Fruit fly (Drosophila melanogaster) whole organism, embryonic: ENCODE results near the gene Trm1.

Experiments
- Ada2b ChIP-seq: fragments of 200-800 bp; sonication (Bioruptor generic); IDR thresholded peaks from 2 replicates; pipeline ENCODE4 v1.3.6; 2022; ENCODE audit warnings: missing biosample characterization, missing genetic modification characterization
- Asciz ChIP-seq: fragments of 200-800 bp; sonication (Bioruptor generic); optimal IDR thresholded peaks from 2 replicates; lab custom pipeline; 2017; ENCODE audit warnings: missing biosample characterization, mild to moderate bottlenecking, missing genetic modification characterization, missing genetic modification reagents
- CG10274 ChIP-seq: fragments of 200-800 bp; sonication (Bioruptor generic); optimal IDR thresholded peaks from 3 replicates; lab custom pipeline; 2017; ENCODE audit warnings: missing biosample characterization, mild to moderate bottlenecking, missing genetic modification characterization
- CG11093 ChIP-seq: fragments of 200-800 bp; sonication (Bioruptor generic); IDR thresholded peaks from 3 replicates; pipeline ENCODE4 v1.3.6; 2022; ENCODE audit warnings: missing biosample characterization, missing genetic modification characterization
- CG11247 ChIP-seq: fragments of 200-800 bp; sonication (Bioruptor generic); IDR thresholded peaks from 2 replicates; pipeline ENCODE4 v1.3.6; 2022; ENCODE audit warnings: missing biosample characterization, missing genetic modification characterization
- CG11398 ChIP-seq: fragments of 200-800 bp; sonication (Bioruptor generic); optimal IDR thresholded peaks from 2 replicates; lab custom pipeline; 2016; ENCODE audit warnings: missing biosample characterization, missing genetic modification characterization
- CG12104 ChIP-seq: fragments of 200-800 bp; sonication (Bioruptor generic); optimal IDR thresholded peaks from 3 replicates; lab custom pipeline; 2016; ENCODE audit warnings: missing biosample characterization, missing genetic modification characterization
- CG12769 ChIP-seq: fragments of 200-800 bp; sonication (Bioruptor generic); optimal IDR thresholded peaks from 2 replicates; lab custom pipeline; 2019; ENCODE audit warnings: missing biosample characterization, mild to moderate bottlenecking, missing genetic modification characterization, moderate library complexity
- CG13287 ChIP-seq: fragments of 200-800 bp; sonication (Bioruptor generic); IDR thresholded peaks from 2 replicates; pipeline ENCODE4 v1.3.6; 2022; ENCODE audit warnings: missing biosample characterization, missing genetic modification characterization; ENCODE audit not compliant: partially characterized antibody
- CG14014 ChIP-seq: fragments of 200-800 bp; sonication (Bioruptor generic); IDR thresholded peaks from 2 replicates; pipeline ENCODE4 v1.3.6; 2022; ENCODE audit warnings: missing biosample characterization, missing genetic modification characterization
- CG15601 ChIP-seq: fragments of 200-800 bp; sonication (Bioruptor generic); optimal IDR thresholded peaks from 3 replicates; lab custom pipeline; 2019; ENCODE audit warnings: missing biosample characterization, mild to moderate bottlenecking, missing genetic modification characterization, moderate library complexity
- CG17361 ChIP-seq: fragments of 200-800 bp; sonication (Bioruptor generic); IDR thresholded peaks from 3 replicates; pipeline ENCODE4 v1.3.6; 2022; ENCODE audit warnings: missing biosample characterization, missing genetic modification characterization
- CG17829 ChIP-seq: fragments of 200-800 bp; optimal IDR thresholded peaks from 2 replicates; lab custom pipeline; 2019; ENCODE audit warnings: missing biosample characterization, mild to moderate bottlenecking, missing genetic modification characterization, moderate library complexity
- CG2875 ChIP-seq: fragments of 200-800 bp; sonication (Bioruptor generic); optimal IDR thresholded peaks from 2 replicates; lab custom pipeline; 2017; ENCODE audit warnings: missing biosample characterization, mild to moderate bottlenecking, missing genetic modification characterization, missing genetic modification reagents
- CG3065 ChIP-seq: fragments of 200-800 bp; sonication (Bioruptor generic); optimal IDR thresholded peaks from 2 replicates; lab custom pipeline; 2016; ENCODE audit warnings: missing biosample characterization, missing genetic modification characterization
- CG31224 ChIP-seq: fragments of 200-800 bp; sonication (Bioruptor generic); IDR thresholded peaks from 2 replicates; pipeline ENCODE4 v1.3.6; 2022; ENCODE audit warnings: missing biosample characterization, missing genetic modification characterization
- CG6813 ChIP-seq: fragments of 200-800 bp; sonication (Bioruptor generic); optimal IDR thresholded peaks from 2 replicates; lab custom pipeline; 2017; ENCODE audit warnings: missing biosample characterization, missing genetic modification characterization, mild to moderate bottlenecking, moderate library complexity, missing genetic modification reagents
- CG7786 ChIP-seq: fragments of 200-800 bp; sonication (Bioruptor generic); optimal IDR thresholded peaks from 2 replicates; lab custom pipeline; 2016; ENCODE audit warnings: missing biosample characterization, missing genetic modification characterization
- CG7987 ChIP-seq: fragments of 200-800 bp; sonication (Bioruptor generic); optimal IDR thresholded peaks from 2 replicates; lab custom pipeline; 2018; ENCODE audit warnings: missing biosample characterization, mild to moderate bottlenecking, missing genetic modification characterization, moderate library complexity
- Gsc ChIP-seq: fragments of 200-800 bp; sonication (Bioruptor generic); IDR thresholded peaks from 2 replicates; pipeline ENCODE4 v1.3.6; 2022; ENCODE audit warnings: missing biosample characterization, missing genetic modification characterization
- HHEX ChIP-seq: fragments of 200-800 bp; sonication (Bioruptor generic); optimal IDR thresholded peaks from 3 replicates; lab custom pipeline; 2017; ENCODE audit warnings: missing biosample characterization, mild to moderate bottlenecking, missing genetic modification characterization, missing genetic modification reagents
- HLH3B ChIP-seq: fragments of 200-800 bp; sonication (Bioruptor generic); IDR thresholded peaks from 2 replicates; pipeline ENCODE4 v1.3.6; 2022; ENCODE audit warnings: missing biosample characterization, missing genetic modification characterization
- HLHmδ ChIP-seq: fragments of 200-800 bp; sonication (Bioruptor generic); optimal IDR thresholded peaks from 2 replicates; lab custom pipeline; 2018; ENCODE audit warnings: missing biosample characterization, mild to moderate bottlenecking, missing genetic modification characterization, moderate library complexity
- Meics ChIP-seq: fragments of 200-800 bp; sonication (Bioruptor generic); optimal IDR thresholded peaks from 2 replicates; lab custom pipeline; 2017; ENCODE audit warnings: missing biosample characterization, mild to moderate bottlenecking, missing genetic modification characterization
- Opbp ChIP-seq: fragments of 200-800 bp; sonication (Bioruptor generic); IDR thresholded peaks from 3 replicates; pipeline ENCODE4 v1.3.6; 2022; ENCODE audit warnings: missing biosample characterization, missing genetic modification characterization; ENCODE audit not compliant: partially characterized antibody
- Pdp1 ChIP-seq, 2 experiments: fragments of 200-800 bp; sonication (Bioruptor generic); optimal IDR thresholded peaks; 3 replicates each; lab custom pipeline; 2016; ENCODE audit warnings: missing biosample characterization in 2 of 2, missing genetic modification characterization in 2 of 2, mild to moderate bottlenecking in 1 of 2, moderate library complexity in 1 of 2
- Vsx1 ChIP-seq: fragments of 200-800 bp; sonication (Bioruptor generic); optimal IDR thresholded peaks from 2 replicates; lab custom pipeline; 2017; ENCODE audit warnings: missing biosample characterization, mild to moderate bottlenecking, missing genetic modification characterization, missing genetic modification reagents
- bigmax ChIP-seq: fragments of 200-800 bp; sonication (Bioruptor generic); optimal IDR thresholded peaks from 2 replicates; lab custom pipeline; 2018; ENCODE audit warnings: missing biosample characterization, mild to moderate bottlenecking, missing genetic modification characterization
- dm ChIP-seq: fragments of 200-800 bp; sonication (Bioruptor generic); optimal IDR thresholded peaks from 3 replicates; lab custom pipeline; 2016; ENCODE audit warnings: missing biosample characterization, missing genetic modification characterization
- dmrt11E ChIP-seq: fragments of 200-800 bp; sonication (Bioruptor generic); optimal IDR thresholded peaks from 3 replicates; lab custom pipeline; 2018; ENCODE audit warnings: missing biosample characterization, mild to moderate bottlenecking, missing genetic modification characterization, moderate library complexity
- emc ChIP-seq: fragments of 200-800 bp; sonication (Bioruptor generic); optimal IDR thresholded peaks from 2 replicates; lab custom pipeline; 2016; ENCODE audit warnings: missing biosample characterization, missing genetic modification characterization
- eyg ChIP-seq: fragments of 200-800 bp; sonication (Bioruptor generic); optimal IDR thresholded peaks from 3 replicates; lab custom pipeline; 2016; ENCODE audit warnings: missing biosample characterization, missing genetic modification characterization
- fd3F ChIP-seq: fragments of 200-800 bp; sonication (Bioruptor generic); optimal IDR thresholded peaks from 2 replicates; lab custom pipeline; 2018; ENCODE audit warnings: missing biosample characterization, mild to moderate bottlenecking, missing genetic modification characterization, moderate library complexity
- hb ChIP-seq: fragments of 200-800 bp; sonication (Bioruptor generic); IDR thresholded peaks from 3 replicates; pipeline ENCODE4 v1.3.6; 2022; ENCODE audit warnings: missing biosample characterization, missing genetic modification characterization; ENCODE audit not compliant: partially characterized antibody
- jumu ChIP-seq: fragments of 200-800 bp; sonication (Bioruptor generic); optimal IDR thresholded peaks from 3 replicates; lab custom pipeline; 2016; ENCODE audit warnings: missing biosample characterization, missing genetic modification characterization
- kni ChIP-seq: fragments of 200-800 bp; sonication (Bioruptor generic); optimal IDR thresholded peaks from 3 replicates; lab custom pipeline; 2017; ENCODE audit warnings: mild to moderate bottlenecking, missing biosample characterization, missing genetic modification reagents, missing genetic modification characterization
- pfk ChIP-seq: fragments of 200-800 bp; sonication (Bioruptor generic); optimal IDR thresholded peaks from 2 replicates; lab custom pipeline; 2018; ENCODE audit warnings: missing biosample characterization, mild to moderate bottlenecking, missing genetic modification characterization, moderate library complexity
- phol ChIP-seq: fragments of 200-800 bp; sonication (Bioruptor generic); optimal IDR thresholded peaks from 3 replicates; lab custom pipeline; 2018; ENCODE audit warnings: missing biosample characterization, mild to moderate bottlenecking, missing genetic modification characterization, moderate library complexity
- sens-2 ChIP-seq: fragments of 200-800 bp; sonication (Bioruptor generic); IDR thresholded peaks from 2 replicates; pipeline ENCODE4 v1.3.6; 2022; ENCODE audit warnings: missing biosample characterization, missing genetic modification characterization
- shn ChIP-seq: fragments of 200-800 bp; sonication (Bioruptor generic); optimal IDR thresholded peaks from 3 replicates; lab custom pipeline; 2016; ENCODE audit warnings: missing biosample characterization, missing genetic modification characterization
- slou ChIP-seq: fragments of 200-800 bp; sonication (Bioruptor generic); optimal IDR thresholded peaks from 3 replicates; lab custom pipeline; 2016; ENCODE audit warnings: missing biosample characterization, missing genetic modification characterization
- stwl ChIP-seq: fragments of 200-800 bp; sonication (Bioruptor generic); optimal IDR thresholded peaks from 3 replicates; lab custom pipeline; 2018; ENCODE audit warnings: missing biosample characterization, mild to moderate bottlenecking, missing genetic modification characterization, moderate library complexity
- toy ChIP-seq: fragments of 200-800 bp; sonication (Bioruptor generic); IDR thresholded peaks from 2 replicates; pipeline ENCODE4 v1.3.6; 2022; ENCODE audit warnings: missing biosample characterization, missing genetic modification characterization
- zen ChIP-seq: fragments of 200-800 bp; sonication (Bioruptor generic); optimal IDR thresholded peaks from 3 replicates; lab custom pipeline; 2018; ENCODE audit warnings: missing biosample characterization, mild to moderate bottlenecking, missing genetic modification characterization, moderate library complexity
- zen2 ChIP-seq: fragments of 200-800 bp; sonication (Bioruptor generic); IDR thresholded peaks from 3 replicates; pipeline ENCODE4 v1.3.6; 2022; ENCODE audit warnings: missing biosample characterization, missing genetic modification characterization; ENCODE audit not compliant: partially characterized antibody
- zfh1 ChIP-seq: fragments of 200-800 bp; sonication (Bioruptor generic); IDR thresholded peaks from 3 replicates; pipeline ENCODE4 v1.3.6; 2022; ENCODE audit warnings: missing biosample characterization, missing genetic modification characterization

Trm1 gene

dm6 chr2L:12460767-12461739, 33.2 kb downstream of the Trm1 start:
- TF ChIP-seq CG2875 (GFP tag; lab: Kevin White, UChicago), result peak; percentile 72
- peak; percentile 11 for TF ChIP-seq stwl (tag; lab: Kevin White, UChicago)
- no peak for TF ChIP-seq Gsc (GFP tag; lab: Robert Waterston, UW)
- peak; percentile 23 for TF ChIP-seq bigmax
- TF ChIP-seq CG17361 (GFP tag; lab: Robert Waterston, UW), result peak; percentile 47; the same call in 1 of the 3 replicates
- peak; percentile 63; the same call in 1 of the 2 replicates for TF ChIP-seq CG14014 (GFP tag; lab: Robert Waterston, UW)
- TF ChIP-seq CG11398 (GFP tag; lab: Kevin White, UChicago), result no peak
- TF ChIP-seq dmrt11E (tag; lab: Kevin White, UChicago), result peak; percentile 20
- peak; percentile 69 for TF ChIP-seq Vsx1 (GFP tag; lab: Kevin White, UChicago)
- TF ChIP-seq CG11247 (GFP tag; lab: Robert Waterston, UW), result peak; percentile 15; the same call in 1 of the 2 replicates
- TF ChIP-seq Meics (GFP tag; lab: Kevin White, UChicago), result peak; percentile 83
- TF ChIP-seq Pdp1 (GFP tag; optimal IDR thresholded peaks at IDR 0.05; lab: Kevin White, UChicago), result peak in 1 of 2 experiments; percentile 39
- TF ChIP-seq Opbp (GFP tag; lab: Robert Waterston, UW), result 0 out of 3 replicates have a peak, but pooled peaks have one; percentile 22
- no peak for TF ChIP-seq emc (GFP tag; lab: Kevin White, UChicago)
- TF ChIP-seq HLH3B, result no peak; the same call in 1 of the 2 replicates
- TF ChIP-seq CG31224 (GFP tag; lab: Robert Waterston, UW), result no peak; the same call in 1 of the 2 replicates
- TF ChIP-seq pfk (GFP tag; lab: Kevin White, UChicago), result peak; percentile 73
- peak; percentile 75 for TF ChIP-seq HHEX
- peak; percentile 89 for TF ChIP-seq CG6813 (GFP tag; lab: Kevin White, UChicago)
- TF ChIP-seq toy (GFP tag; lab: Robert Waterston, UW), result 0 out of 2 replicates have a peak, but pooled peaks have one; percentile 6
- TF ChIP-seq sens-2 (GFP tag; lab: Robert Waterston, UW), result no peak
- TF ChIP-seq dm (GFP tag; lab: Kevin White, UChicago), result no peak
- peak; percentile 58 for TF ChIP-seq HLHmδ (GFP tag; lab: Kevin White, UChicago)
- TF ChIP-seq jumu (GFP tag; lab: Kevin White, UChicago), result no peak
- TF ChIP-seq kni (GFP tag; lab: Kevin White, UChicago), result peak; percentile 82
- no peak for TF ChIP-seq CG11093 (GFP tag; lab: Robert Waterston, UW)
- no peak for TF ChIP-seq slou (GFP tag; lab: Kevin White, UChicago)
- TF ChIP-seq zfh1 (GFP tag; lab: Robert Waterston, UW), result peak; percentile 43; the same call in 1 of the 3 replicates
- peak; percentile 26 for TF ChIP-seq CG10274 (GFP tag; lab: Kevin White, UChicago)
- peak; percentile 76 for TF ChIP-seq zen (tag; lab: Kevin White, UChicago)
- TF ChIP-seq Ada2b (GFP tag; lab: Robert Waterston, UW), result 0 out of 2 replicates have a peak, but pooled peaks have one; percentile 7
- TF ChIP-seq CG12769 (tag; lab: Kevin White, UChicago), result peak; percentile 56
- peak; percentile 67 for TF ChIP-seq CG7987 (GFP tag; lab: Kevin White, UChicago)
- TF ChIP-seq CG3065, result peak; percentile 12
- peak; percentile 20 for TF ChIP-seq CG15601 (tag; lab: Kevin White, UChicago)
- TF ChIP-seq CG7786 (GFP tag; lab: Kevin White, UChicago), result peak; percentile 6
- TF ChIP-seq fd3F (GFP tag; lab: Kevin White, UChicago), result peak; percentile 43
- TF ChIP-seq eyg, result peak; percentile 32
- TF ChIP-seq CG17829, result peak; percentile 41
- TF ChIP-seq shn (GFP tag; lab: Kevin White, UChicago), result peak; percentile 34
- peak; percentile 28 for TF ChIP-seq CG12104 (GFP tag; lab: Kevin White, UChicago)
- peak; percentile 60; the same call in 1 of the 3 replicates for TF ChIP-seq zen2 (GFP tag; lab: Robert Waterston, UW)
- TF ChIP-seq Asciz, result peak; percentile 60
- no peak for TF ChIP-seq hb (GFP tag; lab: Robert Waterston, UW)
- peak; percentile 39; the same call in 1 of the 2 replicates for TF ChIP-seq CG13287 (GFP tag; lab: Robert Waterston, UW)
- no peak for TF ChIP-seq phol
